Worm (Caenorhabditis elegans): ENCODE data around the gene mls-1.
A peak's percentile ranks its signal among the peaks of the same experiment; 100 is the strongest.

Gene mls-1

ce11 chrIII:7478932-7479331 lies 18.8 kb downstream of the mls-1 start:
- peak; percentile 96 for TF ChIP-seq nhr-80 (tag; optimal IDR thresholded peaks at IDR 0.05)
- TF ChIP-seq nhr-90 (tag; optimal IDR thresholded peaks at IDR 0.05), result no peak
- peak; percentile 61 for TF ChIP-seq ets-4 (GFP tag; optimal IDR thresholded peaks at IDR 0.05)
- no peak for TF ChIP-seq F57C9.4 (tag; optimal IDR thresholded peaks at IDR 0.05)
- TF ChIP-seq dox-1 (GFP tag; IDR thresholded peaks at IDR 0.05), result peak; percentile 62

DNA sequence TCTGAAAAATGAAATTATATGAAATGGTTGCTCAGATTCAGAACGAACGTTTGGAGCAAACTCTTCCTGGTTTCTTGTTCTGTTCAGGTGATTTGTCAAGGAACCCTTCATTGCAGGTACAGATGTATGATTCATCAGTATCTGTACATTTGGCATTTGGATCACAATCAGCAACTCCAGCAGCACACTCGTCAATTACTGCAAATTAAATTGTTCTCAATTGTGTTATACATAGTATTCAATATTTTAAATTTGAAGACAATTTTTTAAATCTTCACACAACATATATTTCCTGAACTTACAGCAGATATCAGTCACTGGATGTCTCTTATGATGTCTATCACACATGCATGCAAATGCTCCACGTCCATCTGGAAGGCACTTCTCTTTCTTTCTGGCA lies 24.6 kb downstream of the mls-1 start:
- TF ChIP-seq mes-4 (tag; optimal IDR thresholded peaks at IDR 0.05) (no peak), snpc-1.1 (tag; optimal IDR thresholded peaks at IDR 0.05; ENCODE audit: insufficient read depth) (no peak), ccch-3 (GFP tag; optimal IDR thresholded peaks at IDR 0.05) (no peak), ztf-26 (tag; optimal IDR thresholded peaks at IDR 0.05) (no peak), F33H1.4 (GFP tag; IDR thresholded peaks at IDR 0.05) (no peak), mxl-1 (tag; optimal IDR thresholded peaks at IDR 0.05) (no peak), Y67H2A.10 (GFP tag; conservative IDR thresholded peaks at IDR 0.05) (no peak), F37B4.10 (GFP tag; IDR thresholded peaks at IDR 0.05) (no peak), dpff-1 (tag; optimal IDR thresholded peaks at IDR 0.05) (no peak), lsy-27 (tag; optimal IDR thresholded peaks at IDR 0.05; ENCODE audit: borderline replicate concordance, insufficient read depth) (no peak), nhr-80 (tag; optimal IDR thresholded peaks at IDR 0.05) (no peak), dpl-1 (GFP tag; optimal IDR thresholded peaks at IDR 0.05) (no peak), F22D6.2 (tag; optimal IDR thresholded peaks at IDR 0.05) (no peak), egl-18 (GFP tag; IDR thresholded peaks at IDR 0.05) (no peak), unc-130 (GFP tag; optimal IDR thresholded peaks at IDR 0.05) (no peak), ztf-22 (GFP tag; optimal IDR thresholded peaks at IDR 0.05) (no peak), bed-2 (GFP tag; IDR thresholded peaks at IDR 0.05) (no peak), akir-1 (GFP tag; optimal IDR thresholded peaks at IDR 0.05) (no peak)

ce11 chrIII:7488303-7488702 lies 28.2 kb downstream of the mls-1 start:
- TF ChIP-seq lin-40 (tag; optimal IDR thresholded peaks at IDR 0.05) (peak; percentile 10), ztf-18 (tag; optimal IDR thresholded peaks at IDR 0.05) (no peak), die-1 (tag; optimal IDR thresholded peaks at IDR 0.05) (no peak), T07F8.4 (tag; optimal IDR thresholded peaks at IDR 0.05) (no peak), ztf-26 (tag; optimal IDR thresholded peaks at IDR 0.05) (peak; percentile 61), madf-10 (tag; optimal IDR thresholded peaks at IDR 0.05) (no peak), F39B2.1 (GFP tag; IDR thresholded peaks at IDR 0.05) (no peak), somi-1 (GFP tag; optimal IDR thresholded peaks at IDR 0.05) (peak; percentile 33)

ce11 chrIII:7489055-7489534 lies 29.0 kb downstream of the mls-1 start, which contains the start of gene mup-4:
Gene mup-4, minus strand, starts transcription at chrIII:7489105.
- TF ChIP-seq B0261.1 (tag; optimal IDR thresholded peaks at IDR 0.05), result no peak
- TF ChIP-seq cebp-1 (GFP tag; IDR thresholded peaks at IDR 0.05), result no peak
- TF ChIP-seq cebp-1 (tag; optimal IDR thresholded peaks at IDR 0.05), result no peak
- peak; percentile 78 for TF ChIP-seq hmg-1.2 (GFP tag; IDR thresholded peaks at IDR 0.05)
- no peak for TF ChIP-seq ceh-91 (GFP tag; IDR thresholded peaks at IDR 0.05)
- TF ChIP-seq sdz-38 (tag; optimal IDR thresholded peaks at IDR 0.05), result no peak
- TF ChIP-seq hsf-1 (GFP tag; IDR thresholded peaks at IDR 0.05), result no peak

Measured in whole organism, young adult.